Worm (Caenorhabditis elegans) whole organism, midembryonic: Measurements from ENCODE around the gene C27C12.3.

Experiments
- T22C8.4 ChIP-seq: fragments of 200-800 bp; sonication (Bioruptor generic); IDR thresholded peaks from 2 replicates; pipeline ENCODE4 v1.3.6; 2022; ENCODE audit warnings: missing genetic modification characterization, missing compliant biosample characterization
- cog-1 ChIP-seq: sonication (generic microtip); optimal IDR thresholded peaks from 2 replicates; lab custom pipeline; 2016; ENCODE audit warnings: missing genetic modification characterization, missing compliant biosample characterization
- flt-1 ChIP-seq: fragments of 200-800 bp; sonication (Bioruptor generic); IDR thresholded peaks from 2 replicates; pipeline ENCODE4 v1.3.6; 2022; ENCODE audit warnings: missing genetic modification characterization, missing compliant biosample characterization
- med-1 ChIP-seq: sonication (generic microtip); optimal IDR thresholded peaks from 2 replicates; lab custom pipeline; 2017; ENCODE audit warnings: missing genetic modification characterization, mild to moderate bottlenecking, missing compliant biosample characterization, antibody characterized with exemption, missing genetic modification reagents; ENCODE audit not compliant: insufficient read depth
- ref-1 ChIP-seq: fragments of 200-800 bp; sonication (Bioruptor generic); conservative IDR thresholded peaks from 2 replicates; pipeline ENCODE4 v1.3.6; 2022; ENCODE audit warnings: missing genetic modification reagents, missing genetic modification characterization, missing compliant biosample characterization
- tab-1 ChIP-seq: fragments of 200-800 bp; sonication (Bioruptor generic); IDR thresholded peaks from 2 replicates; pipeline ENCODE4 v1.3.6; 2022; ENCODE audit warnings: missing genetic modification characterization, missing compliant biosample characterization
- ztf-23 ChIP-seq: fragments of 200-800 bp; sonication (Bioruptor generic); IDR thresholded peaks from 2 replicates; pipeline ENCODE4 v1.3.6; 2022; ENCODE audit warnings: missing genetic modification reagents, missing genetic modification characterization, missing compliant biosample characterization

- TF ChIP-seq flt-1 (GFP tag; lab: Robert Waterston, UW), result no peak
- TF ChIP-seq ref-1, result no peak
- TF ChIP-seq ztf-23 (GFP tag; lab: Robert Waterston, UW), result no peak
- TF ChIP-seq tab-1, result no peak
- TF ChIP-seq cog-1, result no peak
- no peak for TF ChIP-seq T22C8.4 (GFP tag; lab: Robert Waterston, UW)
- TF ChIP-seq med-1 (GFP tag; lab: Kevin White, UChicago), result no peak
Measured at ce11 chrX:14877691-14878090, 12.0 kb upstream of the C27C12.3 start.
